Worm (Caenorhabditis elegans) whole organism, L1 larva: ENCODE measurements around the gene R04B5.6.

Experiments used
- ceh-88 ChIP-seq: fragments of 200-800 bp; sonication (Bioruptor generic); IDR thresholded peaks from 2 replicates; pipeline ENCODE4 v1.3.6; 2022; ENCODE audit warnings: missing genetic modification characterization, missing compliant biosample characterization
- lsy-2 ChIP-seq, 2 experiments: fragments of 150-350 bp; optimal IDR thresholded peaks; 2 replicates each; lab custom pipeline; 2014; ENCODE audit warnings: missing biosample characterization in 2 of 2, missing genetic modification characterization in 2 of 2

DNA sequence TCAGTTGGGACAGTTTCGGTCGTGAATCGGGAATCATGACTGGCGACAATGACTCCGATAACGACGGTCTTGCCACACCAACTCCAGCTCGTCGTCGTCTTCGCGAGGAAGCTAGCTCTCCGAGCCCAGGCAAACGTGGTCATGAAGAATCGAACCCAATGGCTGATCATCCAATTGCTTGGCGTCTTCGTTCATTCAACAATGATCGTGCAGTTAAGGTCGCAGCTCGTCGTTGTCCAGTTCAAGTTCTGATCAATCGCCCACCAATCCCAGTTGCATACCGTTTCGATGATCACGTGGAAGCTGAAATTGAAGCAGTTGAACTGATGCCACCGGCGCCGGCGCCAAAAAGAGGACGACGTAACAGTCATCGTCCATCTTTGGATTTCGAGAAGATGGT, 37.8 kb upstream of the R04B5.6 start:
- TF ChIP-seq lsy-2 (tag; optimal IDR thresholded peaks at IDR 0.05; lab: Kevin White, UChicago) = no peak
- no peak for TF ChIP-seq ceh-88 (GFP tag; lab: Robert Waterston, UW)
